Worm (Caenorhabditis elegans): ENCODE measurements around the gene F26F4.12.

DNA sequence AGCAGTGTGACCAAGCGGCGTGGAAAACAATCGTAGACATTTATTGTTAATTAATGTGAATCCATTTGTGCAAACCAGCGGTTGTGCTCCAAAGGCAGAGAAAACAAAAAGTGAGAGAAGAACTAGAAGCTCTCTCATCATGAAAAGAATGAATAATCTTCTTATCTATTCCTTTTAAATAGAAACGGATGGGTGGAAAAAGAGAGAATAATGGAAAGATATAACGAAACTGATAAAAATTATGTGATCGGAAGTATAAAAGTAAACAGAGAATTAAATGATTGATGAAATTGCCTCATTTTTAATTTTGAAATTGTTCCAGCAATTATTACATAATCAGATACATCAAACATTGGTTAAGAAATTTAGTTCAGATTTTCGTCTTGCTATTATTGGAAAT, 26.4 kb downstream of the F26F4.12 start, which contains the start of gene clec-5:
- TF ChIP-seq him-1 (tag; optimal IDR thresholded peaks at IDR 0.05) (no peak), dao-5 (tag; optimal IDR thresholded peaks at IDR 0.05) (no peak), W03F9.2 (tag; optimal IDR thresholded peaks at IDR 0.05) (no peak)
